Fruit fly (Drosophila melanogaster) whole organism, adult: ENCODE measurements around the gene CG15572.

Experiments
- CG12768 ChIP-seq: fragments of 200-800 bp; sonication (Bioruptor generic); optimal IDR thresholded peaks from 2 replicates; lab custom pipeline; 2017; ENCODE audit warnings: missing biosample characterization, missing genetic modification characterization, mild to moderate bottlenecking, moderate library complexity, missing genetic modification reagents
- CG5204 ChIP-seq: fragments of 200-800 bp; sonication (Bioruptor generic); optimal IDR thresholded peaks from 2 replicates; lab custom pipeline; 2016; ENCODE audit warnings: missing biosample characterization, missing genetic modification characterization
- CG7045 ChIP-seq: fragments of 200-800 bp; sonication (Bioruptor generic); optimal IDR thresholded peaks from 2 replicates; lab custom pipeline; 2017; ENCODE audit warnings: missing biosample characterization, mild to moderate bottlenecking, missing genetic modification characterization
- Crg-1 ChIP-seq: fragments of 200-800 bp; sonication (Bioruptor generic); optimal IDR thresholded peaks from 2 replicates; lab custom pipeline; 2016; ENCODE audit warnings: missing biosample characterization, missing genetic modification characterization
- cnc ChIP-seq, 2 experiments: fragments of >200 bp; optimal IDR thresholded peaks; 2 replicates each; lab custom pipeline; 2017

DNA sequence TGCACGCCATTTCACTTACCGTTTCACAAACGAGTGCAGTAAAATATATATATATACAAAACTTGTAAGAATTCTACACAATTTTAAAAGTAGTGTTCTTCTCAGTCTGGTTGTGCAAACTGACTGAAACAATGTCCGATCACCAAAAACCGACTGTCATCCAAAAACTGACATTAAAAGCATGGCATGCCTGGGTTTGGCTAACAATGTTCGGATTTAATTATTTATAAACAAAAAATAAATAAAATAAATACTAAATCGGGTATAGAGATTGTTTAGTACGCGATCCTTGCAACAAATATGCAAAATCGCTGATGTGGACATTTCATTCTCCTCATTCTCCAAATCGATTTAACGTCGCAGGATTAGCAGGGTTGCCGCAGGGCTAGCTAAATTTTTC, 33.7 kb downstream of the CG15572 start, which contains the start of gene CG12692:
- TF ChIP-seq CG12768 (GFP tag; lab: Kevin White, UChicago) = no peak
- no peak for TF ChIP-seq cnc (optimal IDR thresholded peaks at IDR 0.05; lab: Kevin White, UChicago)
- no peak for TF ChIP-seq Crg-1 (GFP tag; lab: Kevin White, UChicago)
- TF ChIP-seq CG5204 (GFP tag; lab: Kevin White, UChicago) = no peak
- TF ChIP-seq CG7045 = no peak
